Worm (Caenorhabditis elegans): ENCODE results near the gene dpy-8.
A peak's percentile ranks its signal among the peaks of the same experiment; 100 is the strongest.

dpy-8 gene

ce11 chrX:5109130-5109529 lies 41.1 kb downstream of the dpy-8 start, which contains the start of gene C42D8.1:
Gene C42D8.1, plus strand, starts transcription at chrX:5109506.
- TF ChIP-seq Y53G8AR.9 (GFP tag; conservative IDR thresholded peaks at IDR 0.05) (no peak), gei-17 (GFP tag; optimal IDR thresholded peaks at IDR 0.05) (no peak), nhr-80 (tag; optimal IDR thresholded peaks at IDR 0.05) (peak; percentile 64)

- TF ChIP-seq repo-1 (tag; optimal IDR thresholded peaks at IDR 0.05), result no peak
- TF ChIP-seq ekl-4 (GFP tag; IDR thresholded peaks at IDR 0.05), result no peak
- TF ChIP-seq attf-6 (GFP tag; IDR thresholded peaks at IDR 0.05), result no peak
- no peak for TF ChIP-seq ceh-91 (GFP tag; IDR thresholded peaks at IDR 0.05)
- no peak for TF ChIP-seq somi-1 (GFP tag; optimal IDR thresholded peaks at IDR 0.05)
- no peak for TF ChIP-seq ztf-6 (GFP tag; IDR thresholded peaks at IDR 0.05)
- TF ChIP-seq F22D6.2 (tag; optimal IDR thresholded peaks at IDR 0.05), result no peak
- no peak for TF ChIP-seq nfya-1 (tag; optimal IDR thresholded peaks at IDR 0.05; ENCODE audit: borderline replicate concordance, insufficient read depth)
- no peak for TF ChIP-seq snpc-3.4 (tag; optimal IDR thresholded peaks at IDR 0.05)
- no peak for TF ChIP-seq ccch-3 (GFP tag; optimal IDR thresholded peaks at IDR 0.05)
- TF ChIP-seq lin-26 (GFP tag; IDR thresholded peaks at IDR 0.05), result no peak
- no peak for TF ChIP-seq atf-7 (tag; optimal IDR thresholded peaks at IDR 0.05)
- no peak for TF ChIP-seq F39B2.1 (GFP tag; IDR thresholded peaks at IDR 0.05)
- no peak for TF ChIP-seq B0336.3 (GFP tag; IDR thresholded peaks at IDR 0.05)
- no peak for TF ChIP-seq ama-1 (optimal IDR thresholded peaks at IDR 0.05)
- no peak for TF ChIP-seq ama-1 (GFP tag; optimal IDR thresholded peaks at IDR 0.05)
- TF ChIP-seq egl-18 (GFP tag; IDR thresholded peaks at IDR 0.05), result no peak
- TF ChIP-seq cebp-2 (GFP tag; IDR thresholded peaks at IDR 0.05), result no peak
- TF ChIP-seq lag-1 (GFP tag; IDR thresholded peaks at IDR 0.05), result no peak
- no peak for TF ChIP-seq hsf-1 (GFP tag; IDR thresholded peaks at IDR 0.05)
Observed at ce11 chrX:5106942-5107341, 43.3 kb downstream of the dpy-8 start, which contains the start of gene C42D8.9. Gene C42D8.9, minus strand, starts transcription at chrX:5107042.

- TF ChIP-seq cebp-1 (GFP tag; IDR thresholded peaks at IDR 0.05) (no peak), cebp-1 (tag; optimal IDR thresholded peaks at IDR 0.05) (peak; percentile 72), tbp1 (GFP tag; optimal IDR thresholded peaks at IDR 0.05) (no peak), F37B4.10 (GFP tag; IDR thresholded peaks at IDR 0.05) (0 out of 2 replicates have a peak, but pooled peaks have one; percentile 73), ama-1 (optimal IDR thresholded peaks at IDR 0.05) (no peak), ama-1 (GFP tag; optimal IDR thresholded peaks at IDR 0.05) (no peak), ZK185.1 (tag; optimal IDR thresholded peaks at IDR 0.05; ENCODE audit: poor library complexity, severe bottlenecking) (peak; percentile 25), Y95B8A.8 (GFP tag; IDR thresholded peaks at IDR 0.05) (0 out of 2 replicates have a peak, but pooled peaks have one; percentile 6), lin-54 (GFP tag; optimal IDR thresholded peaks at IDR 0.05) (peak; percentile 21), hmg-1.2 (GFP tag; IDR thresholded peaks at IDR 0.05) (peak; percentile 40; the same call in 1 of the 2 replicates), dpl-1 (GFP tag; optimal IDR thresholded peaks at IDR 0.05) (no peak), unc-130 (GFP tag; optimal IDR thresholded peaks at IDR 0.05) (no peak), ekl-4 (GFP tag; IDR thresholded peaks at IDR 0.05) (peak; percentile 69), egl-18 (GFP tag; IDR thresholded peaks at IDR 0.05) (0 out of 2 replicates have a peak, but pooled peaks have one; percentile 56), nhr-90 (tag; optimal IDR thresholded peaks at IDR 0.05) (peak; percentile 31), B0019.2 (GFP tag; conservative IDR thresholded peaks at IDR 0.05) (0 out of 2 replicates have a peak, but pooled peaks have one; percentile 13), snpc-3.4 (tag; optimal IDR thresholded peaks at IDR 0.05) (no peak), sea-2 (GFP tag; IDR thresholded peaks at IDR 0.05) (no peak), ets-4 (GFP tag; optimal IDR thresholded peaks at IDR 0.05) (peak; percentile 83), bed-2 (GFP tag; IDR thresholded peaks at IDR 0.05) (no peak), aptf-3 (GFP tag; IDR thresholded peaks at IDR 0.05) (0 out of 2 replicates have a peak, but pooled peaks have one; percentile 45), F57A8.1 (GFP tag; optimal IDR thresholded peaks at IDR 0.05) (no peak), ztf-3 (GFP tag; optimal IDR thresholded peaks at IDR 0.05) (peak; percentile 73), mcd-1 (GFP tag; IDR thresholded peaks at IDR 0.05) (peak; percentile 62), nhr-120 (GFP tag; IDR thresholded peaks at IDR 0.05) (no peak), F57C9.4 (tag; optimal IDR thresholded peaks at IDR 0.05) (no peak), nhr-80 (tag; optimal IDR thresholded peaks at IDR 0.05) (peak; percentile 41), madf-3 (GFP tag; IDR thresholded peaks at IDR 0.05) (peak; percentile 78; the same call in 1 of the 2 replicates), nhr-179 (tag; optimal IDR thresholded peaks at IDR 0.05) (no peak), ztf-26 (tag; optimal IDR thresholded peaks at IDR 0.05) (peak; percentile 28)
Observed at ce11 chrX:5106187-5106694, 44.0 kb downstream of the dpy-8 start.

All from whole organism, young adult.